Worm (Caenorhabditis elegans): ENCODE measurements around the gene coq-3.
"Not testable (repeated sequence)": the region's sequence is repeated elsewhere in the genome, so short reads cannot be mapped to it uniquely, and the experiment has no call there.

coq-3 gene

DNA sequence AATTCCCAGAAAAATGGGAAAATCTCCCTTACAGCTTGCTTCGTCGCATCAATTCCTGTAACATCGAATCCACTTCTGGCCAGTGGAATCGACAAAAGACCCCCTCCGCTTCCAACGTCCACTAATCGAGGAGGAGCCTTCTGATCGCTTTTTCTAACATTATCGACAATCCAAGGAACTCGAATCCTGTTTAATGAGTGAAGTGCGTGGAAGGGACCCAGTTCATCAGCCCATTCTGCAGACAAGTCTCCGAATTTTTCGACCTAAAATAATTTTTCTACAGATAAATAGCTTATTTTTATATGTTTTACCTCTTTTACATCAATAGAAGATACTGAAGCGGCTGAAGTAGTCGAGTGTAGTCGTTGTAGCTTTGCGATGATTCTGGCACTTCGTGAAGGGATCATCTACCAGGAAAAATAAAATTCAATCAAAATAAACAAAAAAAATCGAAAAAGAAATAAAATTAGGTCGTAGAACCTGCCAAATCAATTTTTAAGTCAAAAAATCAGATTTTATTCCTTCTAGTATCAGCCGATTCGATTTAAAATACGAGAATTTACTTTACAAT is at the start of gene coq-3:
TSS of gene coq-3 (minus strand) at position 407 of the 571 bp plus-strand sequence.
- TF ChIP-seq unc-62 (GFP tag; optimal IDR thresholded peaks at IDR 0.05) (no peak), mbf-1 (tag; optimal IDR thresholded peaks at IDR 0.05) (no peak), nhr-129 (tag; optimal IDR thresholded peaks at IDR 0.05) (no peak), elt-1 (tag; optimal IDR thresholded peaks at IDR 0.05) (no peak), nhr-237 (tag; optimal IDR thresholded peaks at IDR 0.05) (no peak), F13H6.1 (tag; optimal IDR thresholded peaks at IDR 0.05) (no peak), ztf-1 (GFP tag; conservative IDR thresholded peaks at IDR 0.05) (no peak), ceh-16 (tag; optimal IDR thresholded peaks at IDR 0.05) (no peak), peb-1 (tag; optimal IDR thresholded peaks at IDR 0.05) (no peak), nhr-23 (tag; optimal IDR thresholded peaks at IDR 0.05) (no peak)

DNA sequence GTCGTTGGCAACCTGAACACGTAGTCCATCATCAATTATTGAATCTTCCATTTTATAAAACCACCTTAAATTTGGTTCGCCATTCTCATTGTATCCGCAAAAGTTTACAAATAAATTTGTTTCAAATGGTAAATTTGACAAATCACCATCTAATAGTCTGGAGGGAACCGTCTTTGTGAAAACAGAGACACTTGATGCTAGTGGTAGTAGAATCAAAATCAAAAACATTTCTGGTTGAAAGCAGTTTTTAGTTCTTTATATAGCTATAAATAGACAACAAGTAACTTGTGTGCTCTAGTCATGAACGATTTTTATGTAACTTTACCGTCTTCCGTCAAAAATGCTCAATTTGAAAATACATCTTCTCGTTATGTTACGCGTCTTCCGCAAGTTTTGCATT is 46.9 kb upstream of the coq-3 start, which contains the start of gene Y57G11C.20:
TSS of gene Y57G11C.20 (plus strand) at position 301 of the 400 bp plus-strand sequence.
- TF ChIP-seq mdl-1, ceh-82, nhr-77 (tag; optimal IDR thresholded peaks at IDR 0.05): not testable (repeated sequence)

DNA sequence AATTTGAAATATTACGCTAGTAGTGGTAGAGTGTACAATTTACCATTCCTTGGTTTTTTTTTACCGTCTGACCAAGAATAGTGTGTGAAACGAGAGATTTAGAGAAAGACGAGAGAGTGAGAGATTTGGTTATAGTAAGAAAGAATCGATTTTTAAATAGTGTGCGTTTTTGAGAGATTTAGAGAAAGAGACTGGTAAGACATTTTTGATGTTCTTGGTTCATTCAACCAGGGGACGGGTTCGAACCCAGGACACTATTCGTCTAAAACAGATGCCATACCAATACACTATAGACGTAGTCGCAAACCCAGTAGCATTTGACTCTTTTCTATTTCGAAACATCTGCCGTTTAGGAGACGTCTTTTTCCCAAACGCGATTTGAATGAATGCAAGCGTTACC is 42.0 kb upstream of the coq-3 start:
- TF ChIP-seq R02D3.7 (tag; optimal IDR thresholded peaks at IDR 0.05) (no peak), sma-3 (GFP tag; optimal IDR thresholded peaks at IDR 0.05) (peak; percentile 93), nhr-237 (tag; optimal IDR thresholded peaks at IDR 0.05) (no peak), F13H6.1 (tag; optimal IDR thresholded peaks at IDR 0.05) (peak; percentile 85), crh-2 (tag; optimal IDR thresholded peaks at IDR 0.05) (peak; percentile 84), egl-27 (tag; optimal IDR thresholded peaks at IDR 0.05) (peak; percentile 80), sem-4 (tag; optimal IDR thresholded peaks at IDR 0.05) (peak; percentile 89), lin-39 (tag; optimal IDR thresholded peaks at IDR 0.05) (no peak), elt-3 (tag; optimal IDR thresholded peaks at IDR 0.05) (no peak), aly-2 (tag; optimal IDR thresholded peaks at IDR 0.05) (no peak), ama-1 (optimal IDR thresholded peaks at IDR 0.05) (no peak), ztf-11 (tag; optimal IDR thresholded peaks at IDR 0.05) (peak; percentile 21), unc-39 (tag; optimal IDR thresholded peaks at IDR 0.05) (no peak), nhr-11 (tag; optimal IDR thresholded peaks at IDR 0.05) (no peak), nhr-25 (tag; optimal IDR thresholded peaks at IDR 0.05) (peak; percentile 83), lin-11 (tag; optimal IDR thresholded peaks at IDR 0.05) (no peak), zag-1 (tag; optimal IDR thresholded peaks at IDR 0.05) (peak; percentile 64), snpc-4 (tag; optimal IDR thresholded peaks at IDR 0.05) (peak; percentile 8), ceh-16 (tag; optimal IDR thresholded peaks at IDR 0.05) (peak; percentile 30), blmp-1 (tag; optimal IDR thresholded peaks at IDR 0.05; ENCODE audit: insufficient read depth) (peak; percentile 56), ZK546.5 (tag; optimal IDR thresholded peaks at IDR 0.05) (no peak), nhr-12 (tag; optimal IDR thresholded peaks at IDR 0.05) (no peak), mab-5 (tag; optimal IDR thresholded peaks at IDR 0.05) (peak; percentile 53), nhr-21 (tag; optimal IDR thresholded peaks at IDR 0.05) (peak; percentile 86), nhr-23 (tag; optimal IDR thresholded peaks at IDR 0.05) (no peak), ztf-4 (tag; optimal IDR thresholded peaks at IDR 0.05) (peak; percentile 52), nhr-129 (tag; optimal IDR thresholded peaks at IDR 0.05) (peak; percentile 97), unc-62 (GFP tag; optimal IDR thresholded peaks at IDR 0.05) (no peak), nhr-77 (tag; optimal IDR thresholded peaks at IDR 0.05) (no peak), C34F6.9 (tag; optimal IDR thresholded peaks at IDR 0.05) (peak; percentile 94), fos-1 (tag; optimal IDR thresholded peaks at IDR 0.05) (peak; percentile 49), lsy-2 (tag; optimal IDR thresholded peaks at IDR 0.05) (peak; percentile 77 to 90), gmeb-1 (tag; optimal IDR thresholded peaks at IDR 0.05) (peak; percentile 75), mdl-1 (tag; optimal IDR thresholded peaks at IDR 0.05) (no peak), ztf-1 (GFP tag; conservative IDR thresholded peaks at IDR 0.05) (no peak), nhr-6 (tag; optimal IDR thresholded peaks at IDR 0.05) (peak; percentile 76), ceh-82 (tag; optimal IDR thresholded peaks at IDR 0.05) (no peak), dmd-4 (tag; optimal IDR thresholded peaks at IDR 0.05) (no peak), peb-1 (tag; optimal IDR thresholded peaks at IDR 0.05) (no peak), nhr-10 (tag; optimal IDR thresholded peaks at IDR 0.05) (no peak), mbf-1 (tag; optimal IDR thresholded peaks at IDR 0.05) (no peak), skn-1 (tag; optimal IDR thresholded peaks at IDR 0.05) (no peak), lin-13 (GFP tag; optimal IDR thresholded peaks at IDR 0.05) (peak; percentile 83), Y55F3AM.14 (GFP tag; optimal IDR thresholded peaks at IDR 0.05) (peak; percentile 76), elt-1 (tag; optimal IDR thresholded peaks at IDR 0.05) (no peak), unc-55 (GFP tag; optimal IDR thresholded peaks at IDR 0.05) (peak; percentile 93), sma-9 (GFP tag; optimal IDR thresholded peaks at IDR 0.05) (peak; percentile 94), sma-9 (tag; optimal IDR thresholded peaks at IDR 0.05) (no peak), alr-1 (tag; optimal IDR thresholded peaks at IDR 0.05) (no peak)

Measured in whole organism, L2 larva.